Fruit fly (Drosophila melanogaster) whole organism, embryonic: Measurements from ENCODE around the gene CG42758.

ENCODE experiments used
- ATbp ChIP-seq: fragments of 200-800 bp; sonication (Bioruptor generic); optimal IDR thresholded peaks from 2 replicates; lab custom pipeline; 2017; ENCODE audit warnings: missing biosample characterization, mild to moderate bottlenecking, missing genetic modification characterization, missing genetic modification reagents
- CG10565 ChIP-seq: fragments of 200-800 bp; sonication (Bioruptor generic); optimal IDR thresholded peaks from 3 replicates; lab custom pipeline; 2016; ENCODE audit warnings: missing biosample characterization, mild to moderate bottlenecking, missing genetic modification characterization
- CG5245 ChIP-seq: fragments of 200-800 bp; sonication (Bioruptor generic); optimal IDR thresholded peaks from 3 replicates; lab custom pipeline; 2016; ENCODE audit warnings: missing biosample characterization, missing genetic modification characterization
- CG7786 ChIP-seq: fragments of 200-800 bp; sonication (Bioruptor generic); optimal IDR thresholded peaks from 2 replicates; lab custom pipeline; 2016; ENCODE audit warnings: missing biosample characterization, missing genetic modification characterization
- Dp ChIP-seq: fragments of 200-800 bp; sonication (Bioruptor generic); optimal IDR thresholded peaks from 2 replicates; lab custom pipeline; 2018; ENCODE audit warnings: missing biosample characterization, mild to moderate bottlenecking, missing genetic modification characterization, moderate library complexity
- MTF-1 ChIP-seq: fragments of 200-800 bp; sonication (Bioruptor generic); optimal IDR thresholded peaks from 2 replicates; lab custom pipeline; 2018; ENCODE audit warnings: missing biosample characterization, mild to moderate bottlenecking, missing genetic modification characterization, borderline replicate concordance
- Optix ChIP-seq: fragments of 200-800 bp; sonication (Bioruptor generic); IDR thresholded peaks from 3 replicates; pipeline ENCODE4 v1.3.6; 2022; ENCODE audit warnings: missing biosample characterization, missing genetic modification characterization
- Spps ChIP-seq: fragments of 200-800 bp; sonication (Bioruptor generic); optimal IDR thresholded peaks from 2 replicates; lab custom pipeline; 2018; ENCODE audit warnings: missing biosample characterization, mild to moderate bottlenecking, missing genetic modification characterization
- amos ChIP-seq: fragments of 200-800 bp; sonication (Bioruptor generic); IDR thresholded peaks from 2 replicates; pipeline ENCODE4 v1.3.6; 2022; ENCODE audit warnings: missing biosample characterization, missing genetic modification characterization; ENCODE audit not compliant: partially characterized antibody
- ash1 ChIP-seq: fragments of 200-800 bp; sonication (Bioruptor generic); optimal IDR thresholded peaks from 2 replicates; lab custom pipeline; 2018; ENCODE audit warnings: missing biosample characterization, mild to moderate bottlenecking, missing genetic modification characterization
- dmrt11E ChIP-seq: fragments of 200-800 bp; sonication (Bioruptor generic); optimal IDR thresholded peaks from 3 replicates; lab custom pipeline; 2018; ENCODE audit warnings: missing biosample characterization, mild to moderate bottlenecking, missing genetic modification characterization, moderate library complexity
- maf-S ChIP-seq: fragments of 200-800 bp; sonication (Bioruptor generic); optimal IDR thresholded peaks from 2 replicates; lab custom pipeline; 2016; ENCODE audit warnings: missing biosample characterization, missing genetic modification characterization
- pan ChIP-seq, 4 experiments: fragments of >200 bp in 3 of 4; fragments of 200-800 bp in 1 of 4; sonication (Bioruptor generic) in 1 of 4; optimal IDR thresholded peaks in 3 of 4; IDR thresholded peaks in 1 of 4; 2 replicates each; pipeline versions ENCODE4 v1.3.6 to Lab custom; 2017 to 2022; ENCODE audit warnings: missing biosample characterization in 2 of 4, missing genetic modification characterization in 2 of 4, mixed read lengths in 1 of 4
- pho ChIP-seq: fragments of 200-800 bp; sonication (Bioruptor generic); optimal IDR thresholded peaks from 2 replicates; lab custom pipeline; 2016; ENCODE audit warnings: missing biosample characterization, missing genetic modification characterization

DNA sequence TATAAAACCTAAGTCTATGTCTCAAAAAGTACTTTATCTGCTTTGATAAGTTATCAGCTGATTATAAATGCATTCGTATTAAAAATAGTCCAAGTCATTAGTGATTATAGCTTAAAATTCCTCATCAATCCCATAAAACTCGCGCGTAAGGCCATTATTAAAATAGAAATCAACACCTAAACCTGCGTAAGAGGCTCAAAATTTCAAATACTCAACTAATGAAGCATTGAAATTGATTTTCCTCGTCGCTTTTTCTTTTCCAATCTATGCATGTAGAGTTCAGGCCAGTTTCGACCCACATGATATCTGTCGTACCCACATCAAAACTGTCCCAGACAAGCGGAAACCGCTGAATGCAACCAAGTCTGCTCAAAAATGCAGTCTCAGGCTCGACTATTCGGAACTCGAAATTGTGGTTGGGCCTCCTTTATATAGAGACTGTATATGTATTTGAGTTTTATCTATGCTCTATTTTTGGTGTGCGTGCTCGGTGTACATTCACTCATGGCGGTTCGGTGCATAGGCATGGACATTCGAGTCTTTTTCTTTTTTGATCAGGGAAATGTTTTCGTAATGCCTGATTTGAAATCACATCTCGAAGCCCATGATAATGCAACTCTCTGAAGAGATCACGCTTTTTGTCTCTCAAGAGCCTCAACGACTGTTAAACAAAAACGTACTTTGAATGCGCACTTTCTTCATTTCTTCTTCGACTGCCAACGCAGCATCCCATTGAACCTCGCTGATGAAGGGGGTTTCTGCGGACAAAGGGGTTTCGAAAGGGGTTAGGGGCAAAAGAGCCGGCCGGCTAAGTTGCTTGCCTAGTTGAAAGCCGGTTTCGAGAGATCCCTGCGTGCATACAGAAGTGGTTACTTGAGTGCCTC, 15.0 kb upstream of the CG42758 start:
- no peak for TF ChIP-seq pan (optimal IDR thresholded peaks at IDR 0.05; lab: Kevin White, UChicago)
- TF ChIP-seq pan (GFP tag; optimal IDR thresholded peaks at IDR 0.05 in 1 of 2, IDR thresholded peaks at IDR 0.05 in 1 of 2): no peak
- TF ChIP-seq CG10565 (GFP tag; lab: Kevin White, UChicago): no peak
- no peak for TF ChIP-seq amos (GFP tag; lab: Robert Waterston, UW)
- TF ChIP-seq Optix (GFP tag; lab: Robert Waterston, UW): no peak
- no peak for TF ChIP-seq MTF-1 (GFP tag; lab: Kevin White, UChicago)
- TF ChIP-seq Spps: no peak
- no peak for TF ChIP-seq ash1 (GFP tag; lab: Kevin White, UChicago)
- no peak for TF ChIP-seq pho (GFP tag; lab: Kevin White, UChicago)
- TF ChIP-seq Dp (GFP tag; lab: Kevin White, UChicago): no peak
- no peak for TF ChIP-seq CG7786 (GFP tag; lab: Kevin White, UChicago)
- TF ChIP-seq CG5245 (GFP tag; lab: Kevin White, UChicago): no peak
- TF ChIP-seq ATbp (GFP tag; lab: Kevin White, UChicago): no peak
- peak; percentile 14 for TF ChIP-seq dmrt11E (tag; lab: Kevin White, UChicago)
- TF ChIP-seq maf-S: no peak
